Worm (Caenorhabditis elegans) whole organism, L4 larva: Measurements from ENCODE around the gene srw-143.

ENCODE experiments used
- F10B5.3 ChIP-seq: sonication (generic microtip); optimal IDR thresholded peaks from 2 replicates; lab custom pipeline; 2016; ENCODE audit warnings: mild to moderate bottlenecking, missing genetic modification characterization, missing compliant biosample characterization
- F26F4.8 ChIP-seq: fragments of 200-800 bp; sonication (Bioruptor generic); conservative IDR thresholded peaks from 2 replicates; pipeline ENCODE4 v1.3.6; 2022; ENCODE audit warnings: missing genetic modification characterization, missing compliant biosample characterization
- F44E2.7 ChIP-seq: fragments of 200-800 bp; sonication (Bioruptor generic); IDR thresholded peaks from 2 replicates; pipeline ENCODE4 v2.1.2; 2022; ENCODE audit warnings: missing genetic modification characterization, missing compliant biosample characterization
- R02D3.7 ChIP-seq: fragments of 150-350 bp; sonication (generic microtip); optimal IDR thresholded peaks from 3 replicates; lab custom pipeline; 2014; ENCODE audit warnings: missing biosample characterization, missing genetic modification characterization
- T26A8.4 ChIP-seq: fragments of 200-800 bp; sonication (Bioruptor generic); IDR thresholded peaks from 2 replicates; pipeline ENCODE4 v1.3.6; 2022; ENCODE audit warnings: missing genetic modification characterization, missing compliant biosample characterization
- Y48G9A.11 ChIP-seq: fragments of 200-800 bp; sonication (Bioruptor generic); IDR thresholded peaks from 2 replicates; pipeline ENCODE4 v1.3.6; 2022; ENCODE audit warnings: missing genetic modification reagents, missing genetic modification characterization, missing compliant biosample characterization
- ZK337.2 ChIP-seq: fragments of 200-800 bp; sonication (Bioruptor generic); IDR thresholded peaks from 2 replicates; pipeline ENCODE4 v1.3.6; 2022; ENCODE audit warnings: missing genetic modification reagents, missing genetic modification characterization, missing compliant biosample characterization
- ZK546.5 ChIP-seq, 2 experiments: sonication (generic microtip); optimal IDR thresholded peaks; 2 replicates each; lab custom pipeline; 2017; ENCODE audit warnings: missing biosample characterization in 2 of 2, missing genetic modification characterization in 2 of 2
- aha-1 ChIP-seq: fragments of 150-350 bp; peaks from one replicate; lab custom pipeline; 2014; ENCODE audit warnings: missing biosample characterization, missing genetic modification characterization
- arid-1 ChIP-seq: fragments of 200-800 bp; sonication (Bioruptor generic); conservative IDR thresholded peaks from 2 replicates; pipeline ENCODE4 v1.3.6; 2022; ENCODE audit warnings: missing genetic modification reagents, missing genetic modification characterization, missing compliant biosample characterization
- attf-4 ChIP-seq: sonication (generic microtip); optimal IDR thresholded peaks from 3 replicates; lab custom pipeline; 2017; ENCODE audit warnings: missing biosample characterization, missing genetic modification characterization
- ceh-82 ChIP-seq: sonication (generic microtip); optimal IDR thresholded peaks from 2 replicates; lab custom pipeline; 2017; ENCODE audit warnings: missing biosample characterization, missing genetic modification characterization
- cey-2 ChIP-seq: sonication (generic microtip); optimal IDR thresholded peaks from 3 replicates; lab custom pipeline; 2017; ENCODE audit warnings: missing genetic modification characterization, mild to moderate bottlenecking, missing compliant biosample characterization, antibody characterized with exemption, borderline replicate concordance; ENCODE audit not compliant: insufficient read depth
- daf-19 ChIP-seq: fragments of 200-800 bp; sonication (Bioruptor generic); conservative IDR thresholded peaks from 2 replicates; pipeline ENCODE4 v1.3.6; 2022; ENCODE audit warnings: missing genetic modification characterization, missing compliant biosample characterization
- dmd-6 ChIP-seq: fragments of 200-800 bp; sonication (Bioruptor generic); IDR thresholded peaks from 2 replicates; pipeline ENCODE4 v1.3.6; 2022; ENCODE audit warnings: missing genetic modification reagents, missing genetic modification characterization, missing compliant biosample characterization
- dpl-1 ChIP-seq: fragments of 150-350 bp; optimal IDR thresholded peaks from 2 replicates; lab custom pipeline; 2014; ENCODE audit warnings: missing biosample characterization, missing genetic modification reagents, missing genetic modification characterization
- duxl-1 ChIP-seq: sonication (generic microtip); optimal IDR thresholded peaks from 2 replicates; lab custom pipeline; 2016; ENCODE audit warnings: mild to moderate bottlenecking, missing genetic modification characterization, moderate library complexity, missing compliant biosample characterization; ENCODE audit not compliant: poor library complexity
- dve-1 ChIP-seq: sonication (generic microtip); optimal IDR thresholded peaks from 2 replicates; lab custom pipeline; 2017; ENCODE audit warnings: antibody characterized with exemption, mild to moderate bottlenecking, missing genetic modification characterization, missing compliant biosample characterization; ENCODE audit not compliant: insufficient read depth
- hif-1 ChIP-seq, 2 experiments: sonication (generic microtip); optimal IDR thresholded peaks; 2 replicates each; lab custom pipeline; 2016 to 2017; ENCODE audit warnings: missing compliant biosample characterization in 2 of 2, missing genetic modification characterization in 2 of 2, missing genetic modification reagents in 2 of 2, missing genotype in 2 of 2, mild to moderate bottlenecking in 1 of 2
- hmg-1.1 ChIP-seq: fragments of 200-800 bp; sonication (Bioruptor generic); IDR thresholded peaks from 2 replicates; pipeline ENCODE4 v1.3.6; 2022; ENCODE audit warnings: missing genetic modification reagents, missing genetic modification characterization, missing compliant biosample characterization
- lin-1 ChIP-seq: fragments of 200-800 bp; sonication (Bioruptor generic); IDR thresholded peaks from 2 replicates; pipeline ENCODE4 v1.3.6; 2022; ENCODE audit warnings: missing genetic modification reagents, missing genetic modification characterization, missing compliant biosample characterization
- lin-13 ChIP-seq: fragments of 150-350 bp; optimal IDR thresholded peaks from 2 replicates; lab custom pipeline; 2014; ENCODE audit warnings: missing biosample characterization, missing genetic modification reagents, missing genetic modification characterization
- lin-15B ChIP-seq: fragments of 150-350 bp; sonication (generic microtip); optimal IDR thresholded peaks from 3 replicates; lab custom pipeline; 2014; ENCODE audit warnings: missing biosample characterization, missing genetic modification characterization
- lin-38 ChIP-seq: fragments of 200-800 bp; sonication (Bioruptor generic); IDR thresholded peaks from 2 replicates; pipeline ENCODE4 v1.3.6; 2022; ENCODE audit warnings: missing genetic modification reagents, missing genetic modification characterization, missing compliant biosample characterization
- mep-1 ChIP-seq: fragments of 150-350 bp; sonication (generic microtip); optimal IDR thresholded peaks from 3 replicates; lab custom pipeline; 2014; ENCODE audit warnings: missing biosample characterization, missing genetic modification characterization
- mes-2 ChIP-seq: sonication (generic microtip); optimal IDR thresholded peaks from 2 replicates; lab custom pipeline; 2016; ENCODE audit warnings: missing genotype, mild to moderate bottlenecking, missing genetic modification characterization, missing compliant biosample characterization; ENCODE audit not compliant: poor library complexity, severe bottlenecking
- nhr-10 ChIP-seq: fragments of 150-350 bp; optimal IDR thresholded peaks from 2 replicates; lab custom pipeline; 2014; ENCODE audit warnings: missing biosample characterization, missing genetic modification characterization
- nhr-102 ChIP-seq: sonication (generic microtip); optimal IDR thresholded peaks from 2 replicates; lab custom pipeline; 2016; ENCODE audit warnings: mild to moderate bottlenecking, missing genetic modification characterization, moderate library complexity, missing compliant biosample characterization
- nhr-111 ChIP-seq: fragments of 200-800 bp; sonication (Bioruptor generic); optimal IDR thresholded peaks from 2 replicates; lab custom pipeline; 2018; ENCODE audit warnings: mild to moderate bottlenecking, missing genetic modification characterization, missing compliant biosample characterization
- nhr-237 ChIP-seq: sonication (generic microtip); optimal IDR thresholded peaks from 2 replicates; lab custom pipeline; 2017; ENCODE audit warnings: missing biosample characterization, missing genetic modification characterization
- nhr-48 ChIP-seq: sonication (generic microtip); optimal IDR thresholded peaks from 2 replicates; lab custom pipeline; 2016; ENCODE audit warnings: mild to moderate bottlenecking, missing genetic modification characterization, missing compliant biosample characterization
- nhr-6 ChIP-seq: fragments of 150-350 bp; optimal IDR thresholded peaks from 2 replicates; lab custom pipeline; 2014; ENCODE audit warnings: missing biosample characterization, missing genetic modification characterization
- pqm-1 ChIP-seq: sonication (generic microtip); optimal IDR thresholded peaks from 2 replicates; lab custom pipeline; 2017; ENCODE audit warnings: missing biosample characterization, missing genetic modification characterization
- rbr-2 ChIP-seq: sonication (generic microtip); optimal IDR thresholded peaks from 2 replicates; lab custom pipeline; 2016; ENCODE audit warnings: missing genotype, missing genetic modification characterization, missing compliant biosample characterization
- saeg-2 ChIP-seq: fragments of 200-800 bp; sonication (Bioruptor generic); IDR thresholded peaks from 2 replicates; pipeline ENCODE4 v1.3.6; 2022; ENCODE audit warnings: missing genetic modification reagents, missing genetic modification characterization, missing compliant biosample characterization
- skn-1 ChIP-seq: fragments of 150-350 bp; optimal IDR thresholded peaks from 2 replicates; lab custom pipeline; 2014; ENCODE audit warnings: missing biosample characterization, missing genetic modification characterization
- snpc-1.2 ChIP-seq: fragments of 200-800 bp; sonication (Bioruptor generic); IDR thresholded peaks from 2 replicates; pipeline ENCODE4 v1.3.6; 2022; ENCODE audit warnings: missing genetic modification reagents, missing genetic modification characterization, missing compliant biosample characterization
- spr-3 ChIP-seq: fragments of 200-800 bp; sonication (Bioruptor generic); optimal IDR thresholded peaks from 2 replicates; lab custom pipeline; 2018; ENCODE audit warnings: mild to moderate bottlenecking, missing genetic modification characterization, missing compliant biosample characterization
- tra-1 ChIP-seq: fragments of 200-800 bp; sonication (Bioruptor generic); IDR thresholded peaks from 2 replicates; pipeline ENCODE4 v1.3.6; 2022; ENCODE audit warnings: missing genetic modification reagents, missing genetic modification characterization, missing compliant biosample characterization
- zip-2 ChIP-seq: fragments of 150-350 bp; optimal IDR thresholded peaks from 2 replicates; lab custom pipeline; 2014; ENCODE audit warnings: missing biosample characterization, missing genetic modification characterization
- ztf-7 ChIP-seq: fragments of 150-350 bp; optimal IDR thresholded peaks from 2 replicates; lab custom pipeline; 2014; ENCODE audit warnings: missing biosample characterization, missing genetic modification characterization

srw-143 gene

ce11 chrV:2927553-2927952 lies 13.8 kb downstream of the srw-143 start, which contains the start of gene C31B8.12:
Gene C31B8.12, minus strand, starts transcription at chrV:2927653.
- TF ChIP-seq hmg-1.1: no peak
- no peak for TF ChIP-seq F26F4.8 (GFP tag; lab: Robert Waterston, UW)
- no peak for TF ChIP-seq mep-1 (tag; lab: Kevin White, UChicago)
- TF ChIP-seq nhr-102: no peak
- TF ChIP-seq lin-1 (GFP tag; lab: Robert Waterston, UW): no peak
- TF ChIP-seq pqm-1 (tag; lab: Kevin White, UChicago): no peak
- TF ChIP-seq skn-1 (tag; lab: Kevin White, UChicago): no peak
- TF ChIP-seq duxl-1 (tag; lab: Kevin White, UChicago): no peak
- TF ChIP-seq arid-1: no peak
- no peak for TF ChIP-seq R02D3.7 (tag; lab: Kevin White, UChicago)
- no peak for TF ChIP-seq nhr-237 (tag; lab: Kevin White, UChicago)
- no peak for TF ChIP-seq ztf-7
- no peak for TF ChIP-seq dmd-6 (GFP tag; lab: Robert Waterston, UW)
- TF ChIP-seq ceh-82 (tag; lab: Kevin White, UChicago): no peak
- no peak for TF ChIP-seq saeg-2 (GFP tag; lab: Robert Waterston, UW)
- TF ChIP-seq lin-38: no peak
- no peak for TF ChIP-seq mes-2 (tag; lab: Kevin White, UChicago)
- no peak for TF ChIP-seq nhr-48 (tag; lab: Kevin White, UChicago)

ce11 chrV:2922594-2922993 lies 18.7 kb downstream of the srw-143 start, which contains the start of gene srh-38:
Gene srh-38, minus strand, starts transcription at chrV:2922694.
- TF ChIP-seq R02D3.7 (tag; lab: Kevin White, UChicago) (no peak), dmd-6 (GFP tag; lab: Robert Waterston, UW) (no peak), F10B5.3 (no peak), skn-1 (tag; lab: Kevin White, UChicago) (no peak), dve-1 (no peak), spr-3 (GFP tag; lab: Kevin White, UChicago) (no peak), zip-2 (tag; lab: Kevin White, UChicago) (no peak), F44E2.7 (GFP tag; lab: Robert Waterston, UW) (no peak), ZK337.2 (GFP tag; lab: Robert Waterston, UW) (no peak), Y48G9A.11 (GFP tag; lab: Robert Waterston, UW) (no peak), nhr-6 (tag; lab: Kevin White, UChicago) (no peak), aha-1 (tag; lab: Kevin White, UChicago) (no peak), attf-4 (tag; lab: Kevin White, UChicago) (no peak)

ce11 chrV:2920125-2920524 lies 21.2 kb downstream of the srw-143 start:
- TF ChIP-seq dpl-1 (GFP tag; lab: Kevin White, UChicago) (no peak), snpc-1.2 (GFP tag; lab: Robert Waterston, UW) (0 out of 2 replicates have a peak, but pooled peaks have one; percentile 42)

ce11 chrV:2913948-2914347 lies 27.4 kb downstream of the srw-143 start, which contains the start of gene srh-146:
Gene srh-146, plus strand, starts transcription at chrV:2914248.
- TF ChIP-seq lin-13 (GFP tag; lab: Kevin White, UChicago) (no peak), cey-2 (tag; lab: Kevin White, UChicago) (no peak), rbr-2 (no peak), F26F4.8 (GFP tag; lab: Robert Waterston, UW) (no peak), hif-1 (tag; optimal IDR thresholded peaks at IDR 0.05; lab: Kevin White, UChicago) (no peak)

ce11 chrV:2912901-2913300 lies 28.4 kb downstream of the srw-143 start, which contains the start of gene C31B8.9:
Gene C31B8.9, minus strand, starts transcription at chrV:2913001.
- TF ChIP-seq daf-19 (GFP tag; lab: Robert Waterston, UW): no peak
- TF ChIP-seq aha-1 (tag; lab: Kevin White, UChicago): peak; percentile 79
- TF ChIP-seq T26A8.4 (GFP tag; lab: Robert Waterston, UW): no peak
- TF ChIP-seq nhr-111 (GFP tag; lab: Kevin White, UChicago): no peak
- no peak for TF ChIP-seq ZK546.5 (tag; optimal IDR thresholded peaks at IDR 0.05; lab: Kevin White, UChicago)
- TF ChIP-seq tra-1 (GFP tag; lab: Robert Waterston, UW): no peak
- TF ChIP-seq lin-15B (tag; lab: Kevin White, UChicago): no peak
- TF ChIP-seq nhr-10 (tag; lab: Kevin White, UChicago): no peak
